Worm (Caenorhabditis elegans) whole organism, late embryonic: ENCODE results near the gene F32D8.12.

Experiments
- F13H6.1 ChIP-seq: sonication (generic microtip); optimal IDR thresholded peaks from 2 replicates; lab custom pipeline; 2016; ENCODE audit warnings: missing genetic modification characterization, missing compliant biosample characterization
- K09A11.1 ChIP-seq: sonication (generic microtip); optimal IDR thresholded peaks from 2 replicates; lab custom pipeline; 2017; ENCODE audit warnings: antibody characterized with exemption, mild to moderate bottlenecking, missing genetic modification characterization, missing compliant biosample characterization; ENCODE audit not compliant: insufficient read depth
- T23F11.4 ChIP-seq: fragments of 200-800 bp; sonication (Bioruptor generic); optimal IDR thresholded peaks from 2 replicates; lab custom pipeline; 2018; ENCODE audit warnings: mild to moderate bottlenecking, missing genetic modification characterization, missing compliant biosample characterization
- ahr-1 ChIP-seq: sonication (generic microtip); optimal IDR thresholded peaks from 2 replicates; lab custom pipeline; 2016; ENCODE audit warnings: missing genetic modification characterization, missing compliant biosample characterization
- ceh-14 ChIP-seq: sonication (generic microtip); optimal IDR thresholded peaks from 2 replicates; lab custom pipeline; 2016; ENCODE audit warnings: missing genotype, missing genetic modification characterization, missing compliant biosample characterization
- ceh-18 ChIP-seq: sonication (generic microtip); optimal IDR thresholded peaks from 2 replicates; lab custom pipeline; 2016; ENCODE audit warnings: missing genetic modification characterization, missing compliant biosample characterization
- ceh-19 ChIP-seq: fragments of 200-800 bp; sonication (Bioruptor generic); optimal IDR thresholded peaks from 2 replicates; lab custom pipeline; 2018; ENCODE audit warnings: mild to moderate bottlenecking, missing genetic modification characterization, missing compliant biosample characterization
- ceh-2 ChIP-seq: sonication (generic microtip); optimal IDR thresholded peaks from 2 replicates; lab custom pipeline; 2016; ENCODE audit warnings: missing genotype, missing genetic modification characterization, missing compliant biosample characterization
- ceh-22 ChIP-seq: sonication (generic microtip); optimal IDR thresholded peaks from 2 replicates; lab custom pipeline; 2017; ENCODE audit warnings: missing biosample characterization, missing genetic modification characterization
- ceh-24 ChIP-seq: sonication (generic microtip); optimal IDR thresholded peaks from 2 replicates; lab custom pipeline; 2016; ENCODE audit warnings: mild to moderate bottlenecking, missing genetic modification characterization, missing compliant biosample characterization
- ceh-30 ChIP-seq: fragments of 150-350 bp; optimal IDR thresholded peaks from 2 replicates; lab custom pipeline; 2014; ENCODE audit warnings: missing biosample characterization, missing genetic modification characterization
- ceh-31 ChIP-seq: sonication (generic microtip); optimal IDR thresholded peaks from 2 replicates; lab custom pipeline; 2016; ENCODE audit warnings: missing genetic modification characterization, missing compliant biosample characterization
- ceh-45 ChIP-seq: fragments of 200-800 bp; sonication (Bioruptor generic); IDR thresholded peaks from 2 replicates; pipeline ENCODE4 v1.3.6; 2022; ENCODE audit warnings: missing genetic modification reagents, missing genetic modification characterization, missing compliant biosample characterization
- ceh-6 ChIP-seq: fragments of 200-800 bp; sonication (Bioruptor generic); optimal IDR thresholded peaks from 2 replicates; lab custom pipeline; 2018; ENCODE audit warnings: mild to moderate bottlenecking, missing genetic modification characterization, missing compliant biosample characterization
- ceh-9 ChIP-seq: sonication (generic microtip); optimal IDR thresholded peaks from 2 replicates; lab custom pipeline; 2016; ENCODE audit warnings: mild to moderate bottlenecking, missing genetic modification characterization, inconsistent platforms, missing compliant biosample characterization
- dve-1 ChIP-seq: sonication (generic microtip); optimal IDR thresholded peaks from 2 replicates; lab custom pipeline; 2017; ENCODE audit warnings: antibody characterized with exemption, mild to moderate bottlenecking, missing genetic modification characterization, missing compliant biosample characterization
- eyg-1 ChIP-seq: sonication (generic microtip); optimal IDR thresholded peaks from 2 replicates; lab custom pipeline; 2016; ENCODE audit warnings: missing genotype, missing genetic modification characterization, missing compliant biosample characterization
- fax-1 ChIP-seq: sonication (generic microtip); optimal IDR thresholded peaks from 2 replicates; lab custom pipeline; 2016; ENCODE audit warnings: missing genotype, missing genetic modification characterization, missing compliant biosample characterization
- fkh-10 ChIP-seq: fragments of 150-350 bp; optimal IDR thresholded peaks from 2 replicates; lab custom pipeline; 2014; ENCODE audit warnings: missing biosample characterization, missing genetic modification reagents, missing genetic modification characterization
- fkh-6 ChIP-seq: sonication (generic microtip); optimal IDR thresholded peaks from 2 replicates; lab custom pipeline; 2016; ENCODE audit warnings: missing genetic modification characterization, missing compliant biosample characterization
- gmeb-2 ChIP-seq: sonication (generic microtip); optimal IDR thresholded peaks from 2 replicates; lab custom pipeline; 2016; ENCODE audit warnings: missing genetic modification characterization, inconsistent platforms, missing compliant biosample characterization
- hlh-13 ChIP-seq: fragments of 200-800 bp; sonication (Bioruptor generic); optimal IDR thresholded peaks from 2 replicates; lab custom pipeline; 2018; ENCODE audit warnings: mild to moderate bottlenecking, missing genetic modification characterization, missing compliant biosample characterization
- hlh-15 ChIP-seq: sonication (generic microtip); optimal IDR thresholded peaks from 2 replicates; lab custom pipeline; 2016; ENCODE audit warnings: missing genetic modification characterization, missing compliant biosample characterization
- hlh-30 ChIP-seq: sonication (generic microtip); optimal IDR thresholded peaks from 2 replicates; lab custom pipeline; 2017; ENCODE audit warnings: antibody characterized with exemption, missing genetic modification characterization, missing compliant biosample characterization; ENCODE audit not compliant: insufficient read depth
- hlh-8 ChIP-seq: sonication (generic microtip); optimal IDR thresholded peaks from 2 replicates; lab custom pipeline; 2016; ENCODE audit warnings: missing genotype, missing genetic modification characterization, missing compliant biosample characterization
- lim-6 ChIP-seq: sonication (generic microtip); optimal IDR thresholded peaks from 2 replicates; lab custom pipeline; 2016; ENCODE audit warnings: missing genetic modification characterization, missing compliant biosample characterization
- madf-2 ChIP-seq: sonication (generic microtip); optimal IDR thresholded peaks from 2 replicates; lab custom pipeline; 2017; ENCODE audit warnings: missing genetic modification characterization, missing compliant biosample characterization
- nfya-1 ChIP-seq: sonication (generic microtip); optimal IDR thresholded peaks from 2 replicates; lab custom pipeline; 2017; ENCODE audit warnings: missing genetic modification characterization, mild to moderate bottlenecking, missing compliant biosample characterization, antibody characterized with exemption, moderate library complexity
- nhr-232 ChIP-seq: sonication (generic microtip); optimal IDR thresholded peaks from 2 replicates; lab custom pipeline; 2016; ENCODE audit warnings: missing genetic modification characterization, missing compliant biosample characterization
- odd-2 ChIP-seq: sonication (generic microtip); optimal IDR thresholded peaks from 2 replicates; lab custom pipeline; 2017; ENCODE audit warnings: antibody characterized with exemption, mild to moderate bottlenecking, missing genetic modification characterization, missing compliant biosample characterization
- pha-2 ChIP-seq: sonication (generic microtip); optimal IDR thresholded peaks from 2 replicates; lab custom pipeline; 2017; ENCODE audit warnings: mild to moderate bottlenecking, missing genetic modification characterization, missing compliant biosample characterization
- pha-4 ChIP-seq: fragments of 150-350 bp; optimal IDR thresholded peaks from 2 replicates; lab custom pipeline; 2018; ENCODE audit warnings: missing biosample characterization, missing genetic modification reagents, missing genetic modification characterization
- pros-1 ChIP-seq: fragments of 150-350 bp; optimal IDR thresholded peaks from 2 replicates; lab custom pipeline; 2014; ENCODE audit warnings: missing biosample characterization, missing genetic modification reagents, missing genetic modification characterization
- ref-2 ChIP-seq: sonication (generic microtip); optimal IDR thresholded peaks from 2 replicates; lab custom pipeline; 2016; ENCODE audit warnings: missing genetic modification characterization, missing compliant biosample characterization
- rnt-1 ChIP-seq: sonication (generic microtip); optimal IDR thresholded peaks from 2 replicates; lab custom pipeline; 2016; ENCODE audit warnings: missing genetic modification characterization, missing compliant biosample characterization
- sox-2 ChIP-seq: fragments of 200-800 bp; sonication (Bioruptor generic); IDR thresholded peaks from 2 replicates; pipeline ENCODE4 v1.3.6; 2022; ENCODE audit warnings: missing genetic modification reagents, missing genetic modification characterization, missing compliant biosample characterization
- sox-4 ChIP-seq: sonication (generic microtip); optimal IDR thresholded peaks from 2 replicates; lab custom pipeline; 2017; ENCODE audit warnings: mild to moderate bottlenecking, missing genetic modification characterization, inconsistent platforms, missing compliant biosample characterization
- syd-9 ChIP-seq: sonication (generic microtip); optimal IDR thresholded peaks from 2 replicates; lab custom pipeline; 2016; ENCODE audit warnings: mild to moderate bottlenecking, missing genetic modification characterization, moderate library complexity, missing compliant biosample characterization
- tbx-2 ChIP-seq: sonication (generic microtip); optimal IDR thresholded peaks from 2 replicates; lab custom pipeline; 2016; ENCODE audit warnings: missing genetic modification characterization, missing compliant biosample characterization
- tbx-7 ChIP-seq: sonication (generic microtip); optimal IDR thresholded peaks from 2 replicates; lab custom pipeline; 2016; ENCODE audit warnings: missing genotype, missing genetic modification characterization, missing compliant biosample characterization
- ttx-3 ChIP-seq: sonication (generic microtip); optimal IDR thresholded peaks from 2 replicates; lab custom pipeline; 2016; ENCODE audit warnings: missing genetic modification reagents, missing genetic modification characterization, missing compliant biosample characterization
- unc-3 ChIP-seq, 2 experiments: fragments of 200-800 bp in 1 of 2; sonication (Bioruptor generic) in 1 of 2; sonication (generic microtip) in 1 of 2; conservative IDR thresholded peaks in 1 of 2; optimal IDR thresholded peaks in 1 of 2; 2 replicates each; pipeline versions ENCODE4 v1.3.6 to Lab custom; 2016 to 2022; ENCODE audit warnings: missing compliant biosample characterization in 2 of 2, missing genetic modification characterization in 2 of 2, missing genetic modification reagents in 1 of 2
- unc-42 ChIP-seq: sonication (generic microtip); optimal IDR thresholded peaks from 2 replicates; lab custom pipeline; 2016; ENCODE audit warnings: missing genotype, missing genetic modification characterization, missing compliant biosample characterization
- unc-55 ChIP-seq: sonication (generic microtip); optimal IDR thresholded peaks from 2 replicates; lab custom pipeline; 2017; ENCODE audit warnings: missing biosample characterization, missing genetic modification reagents, missing genetic modification characterization
- unc-86 ChIP-seq: sonication (generic microtip); optimal IDR thresholded peaks from 2 replicates; lab custom pipeline; 2016; ENCODE audit warnings: missing genetic modification characterization, missing compliant biosample characterization
- ztf-16 ChIP-seq: sonication (generic microtip); optimal IDR thresholded peaks from 2 replicates; lab custom pipeline; 2017; ENCODE audit warnings: missing genetic modification characterization, missing compliant biosample characterization

Gene F32D8.12

DNA sequence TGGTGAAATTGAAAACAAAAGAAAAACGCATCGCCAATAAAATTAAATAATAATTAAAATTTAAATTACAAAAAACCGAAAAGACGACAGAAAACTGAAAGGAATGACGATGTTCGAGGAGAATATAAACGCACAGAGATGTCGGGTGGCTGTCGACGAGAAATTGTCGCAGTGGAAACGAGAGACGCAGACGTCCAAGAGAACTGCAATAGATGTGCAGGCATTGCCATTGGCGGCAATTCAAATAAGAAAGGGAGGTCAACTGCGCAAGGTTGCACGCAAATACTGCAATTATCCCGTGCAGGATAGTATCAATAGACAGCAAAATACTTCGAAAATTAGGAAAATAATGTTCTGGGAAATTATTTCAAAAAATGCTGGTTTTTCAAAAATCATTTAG, 6.3 kb upstream of the F32D8.12 start (continued):
- TF ChIP-seq hlh-15 (no peak), T23F11.4 (GFP tag; lab: Kevin White, UChicago) (peak; percentile 21), ceh-24 (tag; lab: Kevin White, UChicago) (no peak), ceh-31 (tag; lab: Kevin White, UChicago) (peak; percentile 90), ceh-30 (tag; lab: Kevin White, UChicago) (peak; percentile 83), K09A11.1 (peak; percentile 23), F13H6.1 (peak; percentile 66), tbx-7 (tag; lab: Kevin White, UChicago) (peak; percentile 26), ceh-2 (tag; lab: Kevin White, UChicago) (peak; percentile 66), ceh-18 (peak; percentile 88), fax-1 (tag; lab: Kevin White, UChicago) (peak; percentile 49), fkh-10 (GFP tag; lab: Kevin White, UChicago) (peak; percentile 17), unc-42 (tag; lab: Kevin White, UChicago) (peak; percentile 85), ceh-22 (tag; lab: Kevin White, UChicago) (no peak), tbx-2 (tag; lab: Kevin White, UChicago) (peak; percentile 92), gmeb-2 (peak; percentile 75), pha-2 (tag; lab: Kevin White, UChicago) (peak; percentile 54), ceh-9 (tag; lab: Kevin White, UChicago) (no peak), hlh-13 (GFP tag; lab: Kevin White, UChicago) (no peak), unc-3 (GFP tag; conservative IDR thresholded peaks at IDR 0.05; lab: Robert Waterston, UW) (0 out of 2 replicates have a peak, but pooled peaks have one; percentile 36), unc-3 (tag; optimal IDR thresholded peaks at IDR 0.05; lab: Kevin White, UChicago) (no peak), ahr-1 (tag; lab: Kevin White, UChicago) (peak; percentile 65), hlh-30 (tag; lab: Kevin White, UChicago) (peak; percentile 60), ceh-19 (GFP tag; lab: Kevin White, UChicago) (peak; percentile 65), fkh-6 (tag; lab: Kevin White, UChicago) (peak; percentile 40), nfya-1 (peak; percentile 95), lim-6 (tag; lab: Kevin White, UChicago) (peak; percentile 57), madf-2 (peak; percentile 79), ttx-3 (tag; lab: Kevin White, UChicago) (no peak), pha-4 (tag; lab: Kevin White, UChicago) (no peak), sox-4 (tag; lab: Kevin White, UChicago) (peak; percentile 52), eyg-1 (tag; lab: Kevin White, UChicago) (peak; percentile 67), dve-1 (tag; lab: Kevin White, UChicago) (peak; percentile 95), odd-2 (tag; lab: Kevin White, UChicago) (no peak), unc-86 (peak; percentile 74), unc-55 (peak; percentile 93), ref-2 (tag; lab: Kevin White, UChicago) (peak; percentile 85), syd-9 (peak; percentile 47), sox-2 (GFP tag; lab: Robert Waterston, UW) (no peak; the same call in 1 of the 2 replicates), rnt-1 (tag; lab: Kevin White, UChicago) (peak; percentile 85), hlh-8 (tag; lab: Kevin White, UChicago) (peak; percentile 53), ceh-6 (GFP tag; lab: Kevin White, UChicago) (peak; percentile 4), nhr-232 (tag; lab: Kevin White, UChicago) (no peak), ztf-16 (peak; percentile 68), ceh-14 (tag; lab: Kevin White, UChicago) (peak; percentile 77), pros-1 (tag; lab: Kevin White, UChicago) (peak; percentile 62), ceh-45 (GFP tag; lab: Robert Waterston, UW) (peak; percentile 47; the same call in 1 of the 2 replicates)
